Worm (Caenorhabditis elegans): ENCODE data around the gene Y57A10C.8.

Y57A10C.8 gene

ce11 chrII:12459422-12459821, 29.8 kb upstream of the Y57A10C.8 start, which contains the start of gene tag-281 (continued):
- TF ChIP-seq alr-1 (tag; optimal IDR thresholded peaks at IDR 0.05; ENCODE audit: borderline replicate concordance) (no peak), lin-13 (GFP tag; optimal IDR thresholded peaks at IDR 0.05) (peak; percentile 86), snu-23 (GFP tag; optimal IDR thresholded peaks at IDR 0.05) (peak; percentile 91), egl-13 (tag; optimal IDR thresholded peaks at IDR 0.05) (peak; percentile 72), ceh-90 (tag; optimal IDR thresholded peaks at IDR 0.05) (peak; percentile 20), jun-1 (tag; optimal IDR thresholded peaks at IDR 0.05) (peak; percentile 86), lin-14 (GFP tag; optimal IDR thresholded peaks at IDR 0.05) (peak; percentile 89), unc-62 (GFP tag; optimal IDR thresholded peaks at IDR 0.05) (no peak), pax-3 (tag; optimal IDR thresholded peaks at IDR 0.05) (peak; percentile 76), pqm-1 (tag; optimal IDR thresholded peaks at IDR 0.05) (no peak), vab-15 (tag; optimal IDR thresholded peaks at IDR 0.05) (peak; percentile 53), nhr-71 (tag; optimal IDR thresholded peaks at IDR 0.05) (peak; percentile 94), hlh-4 (tag; optimal IDR thresholded peaks at IDR 0.05) (no peak), nhr-20 (tag; optimal IDR thresholded peaks at IDR 0.05) (peak; percentile 89), ceh-88 (GFP tag; IDR thresholded peaks at IDR 0.05) (peak; percentile 54; the same call in 1 of the 2 replicates), isw-1 (GFP tag; IDR thresholded peaks at IDR 0.05) (peak; percentile 87), efl-3 (GFP tag; optimal IDR thresholded peaks at IDR 0.05) (no peak), mab-9 (GFP tag; IDR thresholded peaks at IDR 0.05) (peak; percentile 54; the same call in 1 of the 2 replicates), irx-1 (tag; optimal IDR thresholded peaks at IDR 0.05) (peak; percentile 75), fkh-10 (GFP tag; optimal IDR thresholded peaks at IDR 0.05) (peak; percentile 48), snpc-4 (tag; optimal IDR thresholded peaks at IDR 0.05) (peak; percentile 85), lin-35 (GFP tag; optimal IDR thresholded peaks at IDR 0.05) (peak; percentile 99), lin-39 (tag; optimal IDR thresholded peaks at IDR 0.05) (peak; percentile 84), lsy-2 (tag; optimal IDR thresholded peaks at IDR 0.05) (peak; percentile 91 to 93), ceh-8 (GFP tag; optimal IDR thresholded peaks at IDR 0.05) (peak; percentile 62), nhr-84 (tag; optimal IDR thresholded peaks at IDR 0.05) (no peak), lin-15B (tag; optimal IDR thresholded peaks at IDR 0.05) (peak; percentile 88), ces-1 (GFP tag; optimal IDR thresholded peaks at IDR 0.05) (no peak), nhr-85 (tag) (peak; percentile 93), ceh-82 (tag; optimal IDR thresholded peaks at IDR 0.05) (peak; percentile 80 to 93 (median 89)), F16B12.6 (tag; optimal IDR thresholded peaks at IDR 0.05) (peak; percentile 72), zag-1 (tag; optimal IDR thresholded peaks at IDR 0.05) (no peak), nhr-237 (tag; optimal IDR thresholded peaks at IDR 0.05) (no peak), nhr-76 (tag; optimal IDR thresholded peaks at IDR 0.05) (no peak), mep-1 (tag; optimal IDR thresholded peaks at IDR 0.05) (peak; percentile 91), ztf-4 (tag; optimal IDR thresholded peaks at IDR 0.05) (peak; percentile 16), C16A3.4 (tag; optimal IDR thresholded peaks at IDR 0.05) (peak; percentile 69), elt-3 (tag; optimal IDR thresholded peaks at IDR 0.05) (peak in 2 of 6 experiments; percentile 74 to 86), lir-3 (tag; optimal IDR thresholded peaks at IDR 0.05; ENCODE audit: poor library complexity) (peak; percentile 57), unc-30 (tag; optimal IDR thresholded peaks at IDR 0.05) (no peak), nhr-90 (tag; optimal IDR thresholded peaks at IDR 0.05; ENCODE audit: poor library complexity) (peak; percentile 90), sptf-1 (tag; optimal IDR thresholded peaks at IDR 0.05) (no peak), mef-2 (tag; optimal IDR thresholded peaks at IDR 0.05) (no peak), aly-2 (tag; optimal IDR thresholded peaks at IDR 0.05) (peak; percentile 56), unc-98 (GFP tag; IDR thresholded peaks at IDR 0.05) (peak; percentile 36; the same call in 1 of the 2 replicates), skn-1 (tag; optimal IDR thresholded peaks at IDR 0.05) (peak; percentile 84), pag-3 (tag; optimal IDR thresholded peaks at IDR 0.05; ENCODE audit: borderline replicate concordance, insufficient read depth) (peak; percentile 3), efl-1 (optimal IDR thresholded peaks at IDR 0.05) (peak; percentile 97 to 99), efl-1 (GFP tag; optimal IDR thresholded peaks at IDR 0.05 in 1 of 2) (peak; percentile 98 to 100)

All from whole organism, L1 larva.